Worm (Caenorhabditis elegans) whole organism, L4/young adult: ENCODE results near the gene nstp-2.
"Not testable (repeated sequence)": the region's sequence is repeated elsewhere in the genome, so short reads cannot be mapped to it uniquely, and the experiment has no call there.

Experiments
- W03F9.2 ChIP-seq: fragments of 150-350 bp; optimal IDR thresholded peaks from 2 replicates; lab custom pipeline; 2014; ENCODE audit warnings: missing biosample characterization, missing genetic modification characterization
- dao-5 ChIP-seq: sonication (generic microtip); optimal IDR thresholded peaks from 2 replicates; lab custom pipeline; 2016; ENCODE audit warnings: missing genotype, missing genetic modification characterization, moderate library complexity, missing compliant biosample characterization
- him-1 ChIP-seq: sonication (generic microtip); optimal IDR thresholded peaks from 2 replicates; lab custom pipeline; 2016; ENCODE audit warnings: missing genotype, missing genetic modification reagents, missing genetic modification characterization, missing compliant biosample characterization

The nstp-2 gene

ce11 chrIV:6591010-6591746 lies 14.8 kb downstream of the nstp-2 start, which contains the start of the genes nspb-1 and nspb-2:
nspb-1 (minus strand) TSS chrIV:6591110.
nspb-2 (plus strand) TSS chrIV:6591696.
- not testable (repeated sequence) for TF ChIP-seq W03F9.2, him-1, dao-5 (tag; lab: Kevin White, UChicago)

ce11 chrIV:6590029-6590428 lies 16.0 kb downstream of the nstp-2 start, which contains the start of the genes lec-11 and irld-7:
lec-11 (minus strand) TSS chrIV:6590154.
irld-7 (plus strand) TSS chrIV:6590360.
- no peak for TF ChIP-seq dao-5 (tag; lab: Kevin White, UChicago)
- no peak for TF ChIP-seq W03F9.2 (tag; lab: Kevin White, UChicago)
- no peak for TF ChIP-seq him-1 (tag; lab: Kevin White, UChicago)

DNA sequence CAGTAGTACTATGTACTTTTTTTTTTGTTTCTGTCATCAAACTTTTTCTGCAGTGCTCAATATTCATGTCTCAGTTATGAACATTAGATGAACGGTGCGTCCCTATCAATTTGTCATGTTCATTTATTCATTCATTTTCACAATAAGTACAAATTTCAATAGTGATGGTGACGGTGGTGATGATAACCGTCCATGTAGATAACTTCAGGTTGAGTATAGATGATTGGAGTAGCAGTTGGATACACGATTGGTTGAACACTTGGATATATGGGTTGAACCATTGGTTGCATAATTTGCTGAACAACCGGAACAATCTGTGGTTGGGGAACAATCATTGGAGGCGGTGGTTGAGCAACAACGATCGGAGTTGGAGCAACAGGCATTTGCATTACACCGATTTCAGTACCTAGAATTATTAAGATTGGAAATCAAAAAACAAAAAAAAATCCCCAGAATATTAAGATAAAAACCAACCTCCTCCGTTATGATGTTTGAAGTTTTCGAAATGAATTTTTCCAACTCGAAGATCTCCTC lies 17.8 kb downstream of the nstp-2 start:
- TF ChIP-seq him-1 (tag; lab: Kevin White, UChicago) = no peak
- no peak for TF ChIP-seq W03F9.2 (tag; lab: Kevin White, UChicago)
- no peak for TF ChIP-seq dao-5 (tag; lab: Kevin White, UChicago)

- TF ChIP-seq dao-5 (tag; lab: Kevin White, UChicago) (no peak), W03F9.2 (tag; lab: Kevin White, UChicago) (peak; percentile 92), him-1 (tag; lab: Kevin White, UChicago) (peak; percentile 27)
Observed at ce11 chrIV:6585397-6585921, 20.5 kb downstream of the nstp-2 start, which contains the start of the genes F38A5.2 and dnj-11. F38A5.2 (minus strand) TSS chrIV:6585400. dnj-11 (plus strand) TSS chrIV:6585871.

ce11 chrIV:6582604-6583003 lies 23.4 kb downstream of the nstp-2 start, which contains the start of gene odr-8:
odr-8 (minus strand) TSS chrIV:6582704.
- TF ChIP-seq dao-5 (tag; lab: Kevin White, UChicago) (no peak), W03F9.2 (tag; lab: Kevin White, UChicago) (no peak), him-1 (tag; lab: Kevin White, UChicago) (no peak)

- TF ChIP-seq W03F9.2 (tag; lab: Kevin White, UChicago) (no peak), dao-5 (tag; lab: Kevin White, UChicago) (no peak), him-1 (tag; lab: Kevin White, UChicago) (no peak)
Observed at ce11 chrIV:6581658-6582057, 24.3 kb downstream of the nstp-2 start.

ce11 chrIV:6577914-6578313 lies 28.1 kb downstream of the nstp-2 start, which contains the start of gene C43G2.3:
C43G2.3 (plus strand) TSS chrIV:6578214.
- TF ChIP-seq dao-5 (tag; lab: Kevin White, UChicago) = no peak
- TF ChIP-seq W03F9.2 (tag; lab: Kevin White, UChicago) = no peak
- no peak for TF ChIP-seq him-1 (tag; lab: Kevin White, UChicago)

ce11 chrIV:6576728-6577101 lies 29.3 kb downstream of the nstp-2 start:
- no peak for TF ChIP-seq him-1 (tag; lab: Kevin White, UChicago)
- no peak for TF ChIP-seq W03F9.2 (tag; lab: Kevin White, UChicago)
- no peak for TF ChIP-seq dao-5 (tag; lab: Kevin White, UChicago)

DNA sequence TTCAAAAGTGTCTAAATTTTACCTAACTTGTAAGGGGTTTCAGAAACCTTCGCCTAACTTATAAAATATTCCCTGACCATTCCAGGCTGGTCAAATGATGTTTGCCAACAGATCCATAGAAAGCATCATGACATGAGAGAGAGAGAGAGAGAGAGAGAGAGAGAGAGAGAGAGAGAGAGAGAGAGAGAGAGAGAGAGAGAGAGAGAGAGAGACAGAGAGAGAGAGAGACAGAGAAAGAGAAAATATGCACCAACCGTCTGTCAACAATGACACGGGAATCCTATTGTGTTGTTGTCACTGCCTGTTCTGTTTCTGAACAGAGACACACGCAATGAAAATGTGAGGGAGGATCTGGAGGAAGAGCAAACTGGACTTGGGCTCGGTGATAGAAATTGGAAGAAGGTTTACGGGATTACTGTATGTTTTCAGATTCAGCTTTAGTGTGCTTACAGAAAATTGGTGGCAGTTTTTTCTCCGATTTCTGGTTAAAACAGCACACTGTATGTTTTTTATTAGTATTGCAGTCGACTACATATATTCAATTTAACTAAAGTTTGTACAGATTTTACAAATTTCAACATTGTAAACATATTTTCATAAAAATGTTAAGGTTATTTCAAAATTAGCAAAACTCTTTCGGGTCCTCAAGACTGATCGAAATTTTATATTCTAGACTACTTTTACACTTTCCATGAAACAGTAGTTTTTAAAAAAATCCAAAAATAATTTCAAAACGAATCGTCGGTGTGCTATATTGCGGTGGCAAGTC lies 29.8 kb downstream of the nstp-2 start:
- TF ChIP-seq him-1 (tag; lab: Kevin White, UChicago) (no peak), dao-5 (tag; lab: Kevin White, UChicago) (no peak), W03F9.2 (tag; lab: Kevin White, UChicago) (no peak)

DNA sequence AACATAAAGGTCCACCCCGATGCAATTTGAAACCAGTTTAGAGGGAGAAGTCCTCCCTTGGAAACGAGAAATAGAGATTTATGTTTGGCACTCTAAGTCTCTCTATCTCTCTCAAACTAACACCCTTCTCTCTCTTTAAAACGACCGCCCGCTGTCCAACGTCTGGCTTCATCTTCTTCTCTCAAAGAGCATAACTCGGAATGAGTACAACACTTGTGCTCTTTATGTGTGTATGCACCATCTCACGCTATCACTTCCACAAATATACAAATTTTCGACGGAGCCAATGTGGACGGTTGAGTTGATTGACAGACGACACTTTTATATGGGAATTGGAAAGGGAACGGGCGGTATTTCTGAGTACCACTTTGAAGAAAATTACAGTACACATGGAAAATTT lies 31.6 kb downstream of the nstp-2 start:
- no peak for TF ChIP-seq him-1 (tag; lab: Kevin White, UChicago)
- no peak for TF ChIP-seq W03F9.2 (tag; lab: Kevin White, UChicago)
- no peak for TF ChIP-seq dao-5 (tag; lab: Kevin White, UChicago)

DNA sequence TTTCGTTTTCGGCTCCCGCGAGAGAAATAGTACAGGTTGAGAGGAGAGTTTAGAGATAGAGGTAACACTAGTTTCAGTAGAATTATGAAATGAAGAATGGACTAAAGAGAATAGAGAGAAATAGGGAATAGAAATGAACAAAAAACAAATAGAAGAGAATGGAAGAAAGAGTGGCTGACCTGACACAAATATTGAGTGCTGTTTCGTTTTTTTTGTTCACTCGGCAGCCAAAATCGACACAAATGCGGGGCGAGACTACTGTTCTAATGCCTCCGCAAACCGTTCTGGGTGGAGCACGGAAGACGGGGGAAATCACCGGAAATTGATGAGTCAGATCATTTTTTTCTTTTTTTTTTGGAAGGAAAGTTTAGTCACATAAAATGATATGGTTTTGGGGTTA lies 33.3 kb downstream of the nstp-2 start:
- TF ChIP-seq dao-5 (tag; lab: Kevin White, UChicago) (no peak), W03F9.2 (tag; lab: Kevin White, UChicago) (no peak), him-1 (tag; lab: Kevin White, UChicago) (no peak)

DNA sequence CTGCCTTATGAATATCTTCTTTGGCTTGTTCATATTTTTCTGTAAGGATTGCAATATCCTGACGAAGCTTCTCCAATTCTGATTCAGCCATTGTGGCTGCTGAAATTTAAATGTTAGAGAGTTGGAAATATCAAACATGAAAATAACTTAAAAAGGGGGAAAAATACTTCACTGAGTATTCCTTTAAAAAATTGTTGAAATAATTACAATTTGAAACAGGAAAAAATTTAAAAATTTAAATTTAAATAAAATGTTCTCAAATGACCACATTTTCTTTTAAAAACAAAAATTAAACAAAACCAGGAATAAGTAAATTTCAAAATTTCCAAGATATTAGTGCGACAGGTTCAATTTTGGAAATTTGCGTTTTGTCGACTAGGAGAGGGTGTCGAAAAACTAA lies 33.8 kb downstream of the nstp-2 start, which contains the start of gene bicd-1:
bicd-1 (minus strand) TSS at position 101 of the 400 bp plus-strand sequence.
- TF ChIP-seq him-1 (tag; lab: Kevin White, UChicago) (no peak), W03F9.2 (tag; lab: Kevin White, UChicago) (no peak), dao-5 (tag; lab: Kevin White, UChicago) (no peak)
